Worm (Caenorhabditis elegans): ENCODE measurements around the gene nhr-52.

- no peak for TF ChIP-seq mdl-1 (tag; optimal IDR thresholded peaks at IDR 0.05)
- TF ChIP-seq sma-9 (GFP tag; optimal IDR thresholded peaks at IDR 0.05), result no peak
- no peak for TF ChIP-seq sma-9 (tag; optimal IDR thresholded peaks at IDR 0.05)
- TF ChIP-seq nhr-12 (tag; optimal IDR thresholded peaks at IDR 0.05), result no peak
- no peak for TF ChIP-seq elt-3 (tag; optimal IDR thresholded peaks at IDR 0.05)
- TF ChIP-seq unc-55 (GFP tag; optimal IDR thresholded peaks at IDR 0.05), result no peak
- TF ChIP-seq mab-5 (tag; optimal IDR thresholded peaks at IDR 0.05), result no peak
- TF ChIP-seq lin-39 (tag; optimal IDR thresholded peaks at IDR 0.05), result no peak
- TF ChIP-seq unc-62 (GFP tag; optimal IDR thresholded peaks at IDR 0.05), result no peak
- no peak for TF ChIP-seq blmp-1 (tag; optimal IDR thresholded peaks at IDR 0.05; ENCODE audit: insufficient read depth)
- no peak for TF ChIP-seq R02D3.7 (tag; optimal IDR thresholded peaks at IDR 0.05)
- no peak for TF ChIP-seq ama-1 (optimal IDR thresholded peaks at IDR 0.05)
- TF ChIP-seq ZK546.5 (tag; optimal IDR thresholded peaks at IDR 0.05), result no peak
- no peak for TF ChIP-seq ceh-82 (tag; optimal IDR thresholded peaks at IDR 0.05)
- no peak for TF ChIP-seq nhr-11 (tag; optimal IDR thresholded peaks at IDR 0.05)
Measured at ce11 chrV:15699799-15700198, 22.5 kb downstream of the nhr-52 start, which contains the start of gene nhr-199.

Measured in whole organism, L2 larva.